Worm (Caenorhabditis elegans): ENCODE data around the gene F55H2.8.
"Not testable (repeated sequence)": the region's sequence is repeated elsewhere in the genome, so short reads cannot be mapped to it uniquely, and the experiment has no call there.

DNA sequence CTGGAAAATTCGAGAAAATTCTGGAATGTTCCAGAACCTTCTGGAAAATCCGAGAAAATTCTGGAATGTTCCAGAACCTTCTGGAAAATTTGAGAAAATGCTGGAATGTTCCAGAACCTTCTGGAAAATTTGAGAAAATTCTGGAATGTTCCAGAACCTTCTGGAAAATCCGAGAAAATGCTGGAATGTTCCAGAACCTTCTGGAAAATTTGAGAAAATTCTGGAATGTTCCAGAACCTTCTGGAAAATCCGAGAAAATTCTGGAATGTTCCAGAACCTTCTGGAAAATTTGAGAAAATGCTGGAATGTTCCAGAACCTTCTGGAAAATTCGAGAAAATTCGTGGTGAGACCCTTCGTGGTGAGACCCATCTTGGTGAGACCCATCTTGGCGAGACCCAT, 20.5 kb downstream of the F55H2.8 start:
- not testable (repeated sequence) for TF ChIP-seq tbp1 (GFP tag; optimal IDR thresholded peaks at IDR 0.05); die-1 (tag; optimal IDR thresholded peaks at IDR 0.05); snpc-3.4 (tag; optimal IDR thresholded peaks at IDR 0.05); pha-4 (tag; optimal IDR thresholded peaks at IDR 0.05); madf-3 (GFP tag; IDR thresholded peaks at IDR 0.05); nhr-27 (tag; optimal IDR thresholded peaks at IDR 0.05); hmg-20 (GFP tag; IDR thresholded peaks at IDR 0.05); ztf-25 (GFP tag; IDR thresholded peaks at IDR 0.05); T07F8.4 (tag; optimal IDR thresholded peaks at IDR 0.05); dpl-1 (GFP tag; optimal IDR thresholded peaks at IDR 0.05)
- TF ChIP-seq pbrm-1 (GFP tag; IDR thresholded peaks at IDR 0.05) = peak; percentile 17; the same call in 1 of the 2 replicates

All from whole organism, young adult.